Fruit fly (Drosophila melanogaster) whole organism, embryonic: ENCODE data around the gene CG33654.

Experiments used
- ATbp ChIP-seq: fragments of 200-800 bp; sonication (Bioruptor generic); optimal IDR thresholded peaks from 2 replicates; lab custom pipeline; 2017; ENCODE audit warnings: missing biosample characterization, mild to moderate bottlenecking, missing genetic modification characterization, missing genetic modification reagents
- CG10462 ChIP-seq: fragments of 200-800 bp; sonication (Bioruptor generic); optimal IDR thresholded peaks from 2 replicates; lab custom pipeline; 2016; ENCODE audit warnings: missing biosample characterization, missing genetic modification characterization
- CG11085 ChIP-seq: fragments of 200-800 bp; sonication (Bioruptor generic); IDR thresholded peaks from 2 replicates; pipeline ENCODE4 v1.3.6; 2022; ENCODE audit warnings: missing biosample characterization, missing genetic modification characterization
- CG11560 ChIP-seq: fragments of 200-800 bp; sonication (Bioruptor generic); IDR thresholded peaks from 3 replicates; pipeline ENCODE4 v1.3.6; 2022; ENCODE audit warnings: missing biosample characterization, missing genetic modification characterization
- CG12391 ChIP-seq: fragments of 200-800 bp; sonication (Bioruptor generic); optimal IDR thresholded peaks from 3 replicates; lab custom pipeline; 2018; ENCODE audit warnings: missing biosample characterization, mild to moderate bottlenecking, missing genetic modification characterization, moderate library complexity
- CG13287 ChIP-seq: fragments of 200-800 bp; sonication (Bioruptor generic); IDR thresholded peaks from 2 replicates; pipeline ENCODE4 v1.3.6; 2022; ENCODE audit warnings: missing biosample characterization, missing genetic modification characterization; ENCODE audit not compliant: partially characterized antibody
- CG13424 ChIP-seq: fragments of 200-800 bp; sonication (Bioruptor generic); optimal IDR thresholded peaks from 2 replicates; lab custom pipeline; 2019; ENCODE audit warnings: missing biosample characterization, mild to moderate bottlenecking, missing genetic modification characterization, moderate library complexity
- CG15514 ChIP-seq: fragments of 200-800 bp; sonication (Bioruptor generic); optimal IDR thresholded peaks from 3 replicates; lab custom pipeline; 2017; ENCODE audit warnings: missing biosample characterization, missing genetic modification characterization, mild to moderate bottlenecking, moderate library complexity, missing genetic modification reagents
- CG15696 ChIP-seq: fragments of 200-800 bp; sonication (Bioruptor generic); optimal IDR thresholded peaks from 2 replicates; lab custom pipeline; 2019; ENCODE audit warnings: missing biosample characterization, mild to moderate bottlenecking, missing genetic modification characterization, moderate library complexity
- CG17359 ChIP-seq: fragments of 200-800 bp; sonication (Bioruptor generic); optimal IDR thresholded peaks from 3 replicates; lab custom pipeline; 2018; ENCODE audit warnings: missing biosample characterization, mild to moderate bottlenecking, missing genetic modification characterization, moderate library complexity
- CG17612 ChIP-seq: fragments of 200-800 bp; sonication (Bioruptor generic); IDR thresholded peaks from 2 replicates; pipeline ENCODE4 v1.3.6; 2022; ENCODE audit warnings: missing biosample characterization, missing genetic modification characterization
- CG18011 ChIP-seq: fragments of 200-800 bp; sonication (Bioruptor generic); optimal IDR thresholded peaks from 2 replicates; lab custom pipeline; 2017; ENCODE audit warnings: missing biosample characterization, missing genetic modification characterization, mild to moderate bottlenecking, moderate library complexity, missing genotype
- CG18599 ChIP-seq: fragments of 200-800 bp; sonication (Bioruptor generic); optimal IDR thresholded peaks from 3 replicates; lab custom pipeline; 2017; ENCODE audit warnings: missing biosample characterization, missing genetic modification characterization, mild to moderate bottlenecking, moderate library complexity, missing genetic modification reagents
- CG18619 ChIP-seq: fragments of 200-800 bp; sonication (Bioruptor generic); optimal IDR thresholded peaks from 3 replicates; lab custom pipeline; 2017; ENCODE audit warnings: missing biosample characterization, mild to moderate bottlenecking, missing genetic modification characterization
- CG2129 ChIP-seq: fragments of 200-800 bp; sonication (Bioruptor generic); IDR thresholded peaks from 2 replicates; pipeline ENCODE4 v1.3.6; 2022; ENCODE audit warnings: missing biosample characterization, missing genetic modification characterization; ENCODE audit not compliant: partially characterized antibody
- CG2199 ChIP-seq: fragments of 200-800 bp; sonication (Bioruptor generic); IDR thresholded peaks from 3 replicates; pipeline ENCODE4 v1.3.6; 2022; ENCODE audit warnings: missing biosample characterization, missing genetic modification characterization
- CG2875 ChIP-seq: fragments of 200-800 bp; sonication (Bioruptor generic); optimal IDR thresholded peaks from 2 replicates; lab custom pipeline; 2017; ENCODE audit warnings: missing biosample characterization, mild to moderate bottlenecking, missing genetic modification characterization, missing genetic modification reagents
- CG34224 ChIP-seq: fragments of 200-800 bp; sonication (Bioruptor generic); IDR thresholded peaks from 3 replicates; pipeline ENCODE4 v1.3.6; 2022; ENCODE audit warnings: missing biosample characterization, missing genetic modification characterization; ENCODE audit not compliant: partially characterized antibody
- CG4730 ChIP-seq: fragments of 200-800 bp; sonication (Bioruptor generic); IDR thresholded peaks from 2 replicates; pipeline ENCODE4 v1.3.6; 2022; ENCODE audit warnings: missing biosample characterization, missing genetic modification characterization
- CG5245 ChIP-seq: fragments of 200-800 bp; sonication (Bioruptor generic); optimal IDR thresholded peaks from 3 replicates; lab custom pipeline; 2016; ENCODE audit warnings: missing biosample characterization, missing genetic modification characterization
- CG8388 ChIP-seq: fragments of 200-800 bp; sonication (Bioruptor generic); optimal IDR thresholded peaks from 2 replicates; lab custom pipeline; 2019; ENCODE audit warnings: missing biosample characterization, mild to moderate bottlenecking, missing genetic modification characterization, moderate library complexity
- CG8478 ChIP-seq: fragments of >200 bp; optimal IDR thresholded peaks from 2 replicates; lab custom pipeline; 2018
- CG9817 ChIP-seq: fragments of 200-800 bp; sonication (Bioruptor generic); optimal IDR thresholded peaks from 2 replicates; lab custom pipeline; 2018; ENCODE audit warnings: missing biosample characterization, mild to moderate bottlenecking, missing genetic modification characterization, moderate library complexity
- Dip2 ChIP-seq: fragments of 200-800 bp; sonication (Bioruptor generic); IDR thresholded peaks from 2 replicates; pipeline ENCODE4 v1.3.6; 2022; ENCODE audit warnings: missing biosample characterization, missing genetic modification characterization
- Doc2 ChIP-seq: fragments of 200-800 bp; sonication (Bioruptor generic); IDR thresholded peaks from 2 replicates; pipeline ENCODE4 v1.3.6; 2022; ENCODE audit warnings: missing biosample characterization, missing genetic modification characterization
- Gsc ChIP-seq: fragments of 200-800 bp; sonication (Bioruptor generic); IDR thresholded peaks from 2 replicates; pipeline ENCODE4 v1.3.6; 2022; ENCODE audit warnings: missing biosample characterization, missing genetic modification characterization
- HLH3B ChIP-seq: fragments of 200-800 bp; sonication (Bioruptor generic); IDR thresholded peaks from 2 replicates; pipeline ENCODE4 v1.3.6; 2022; ENCODE audit warnings: missing biosample characterization, missing genetic modification characterization
- Hr3 ChIP-seq: fragments of 200-800 bp; sonication (Bioruptor generic); optimal IDR thresholded peaks from 3 replicates; lab custom pipeline; 2016; ENCODE audit warnings: missing biosample characterization, missing genetic modification characterization
- Hsf ChIP-seq: fragments of 200-800 bp; sonication (Bioruptor generic); optimal IDR thresholded peaks from 3 replicates; lab custom pipeline; 2016; ENCODE audit warnings: missing biosample characterization, missing genetic modification characterization
- Mad ChIP-seq: fragments of 200-800 bp; sonication (Bioruptor generic); optimal IDR thresholded peaks from 2 replicates; lab custom pipeline; 2016; ENCODE audit warnings: missing biosample characterization, missing genetic modification characterization
- Ravus ChIP-seq: fragments of 200-800 bp; sonication (Bioruptor generic); IDR thresholded peaks from 2 replicates; pipeline ENCODE4 v1.3.6; 2022; ENCODE audit warnings: missing biosample characterization, missing genetic modification characterization
- Sox100B ChIP-seq: fragments of 200-800 bp; sonication (Bioruptor generic); optimal IDR thresholded peaks from 3 replicates; lab custom pipeline; 2018; ENCODE audit warnings: missing biosample characterization, mild to moderate bottlenecking, missing genetic modification characterization
- Spps ChIP-seq: fragments of 200-800 bp; sonication (Bioruptor generic); optimal IDR thresholded peaks from 2 replicates; lab custom pipeline; 2018; ENCODE audit warnings: missing biosample characterization, mild to moderate bottlenecking, missing genetic modification characterization
- YL-1 ChIP-seq: fragments of 200-800 bp; sonication (Bioruptor generic); optimal IDR thresholded peaks from 3 replicates; lab custom pipeline; 2017; ENCODE audit warnings: missing biosample characterization, mild to moderate bottlenecking, missing genetic modification characterization
- amos ChIP-seq: fragments of 200-800 bp; sonication (Bioruptor generic); IDR thresholded peaks from 2 replicates; pipeline ENCODE4 v1.3.6; 2022; ENCODE audit warnings: missing biosample characterization, missing genetic modification characterization; ENCODE audit not compliant: partially characterized antibody
- ase ChIP-seq: fragments of 200-800 bp; sonication (Bioruptor generic); IDR thresholded peaks from 3 replicates; pipeline ENCODE4 v1.3.6; 2022; ENCODE audit warnings: missing biosample characterization, missing genetic modification characterization
- dpn ChIP-seq, 2 experiments: fragments of 200-800 bp; sonication (Bioruptor generic); optimal IDR thresholded peaks; 3 replicates each; lab custom pipeline; 2016; ENCODE audit warnings: missing biosample characterization in 2 of 2, missing genetic modification characterization in 2 of 2
- ems ChIP-seq: fragments of 200-800 bp; sonication (Bioruptor generic); optimal IDR thresholded peaks from 3 replicates; lab custom pipeline; 2016; ENCODE audit warnings: missing biosample characterization, missing genetic modification characterization
- en ChIP-seq: fragments of 200-800 bp; sonication (Bioruptor generic); optimal IDR thresholded peaks from 2 replicates; lab custom pipeline; 2016; ENCODE audit warnings: missing biosample characterization, missing genetic modification characterization
- exex ChIP-seq: fragments of 200-800 bp; sonication (Bioruptor generic); optimal IDR thresholded peaks from 4 replicates; lab custom pipeline; 2018; ENCODE audit warnings: missing biosample characterization, mild to moderate bottlenecking, missing genetic modification characterization, moderate library complexity
- grn ChIP-seq: fragments of 200-800 bp; sonication (Bioruptor generic); optimal IDR thresholded peaks from 3 replicates; lab custom pipeline; 2017; ENCODE audit warnings: missing biosample characterization, missing genetic modification characterization
- mam ChIP-seq: fragments of 200-800 bp; sonication (Bioruptor generic); optimal IDR thresholded peaks from 3 replicates; lab custom pipeline; 2016; ENCODE audit warnings: missing biosample characterization, missing genetic modification characterization
- pfk ChIP-seq: fragments of 200-800 bp; sonication (Bioruptor generic); optimal IDR thresholded peaks from 2 replicates; lab custom pipeline; 2018; ENCODE audit warnings: missing biosample characterization, mild to moderate bottlenecking, missing genetic modification characterization, moderate library complexity
- pita ChIP-seq: fragments of 200-800 bp; sonication (Bioruptor generic); optimal IDR thresholded peaks from 2 replicates; lab custom pipeline; 2017; ENCODE audit warnings: missing biosample characterization, mild to moderate bottlenecking, missing genetic modification characterization
- sens ChIP-seq: fragments of 200-800 bp; sonication (Bioruptor generic); peaks from one replicate; lab custom pipeline; 2016; ENCODE audit warnings: missing biosample characterization, missing genetic modification characterization
- tap ChIP-seq: fragments of 200-800 bp; optimal IDR thresholded peaks from 3 replicates; lab custom pipeline; 2019; ENCODE audit warnings: missing biosample characterization, mild to moderate bottlenecking, missing genetic modification characterization, moderate library complexity
- tio ChIP-seq: fragments of 200-800 bp; sonication (Bioruptor generic); optimal IDR thresholded peaks from 2 replicates; lab custom pipeline; 2017; ENCODE audit warnings: missing biosample characterization, missing genetic modification characterization, inconsistent platforms
- vfl ChIP-seq: fragments of 200-800 bp; sonication (Bioruptor generic); optimal IDR thresholded peaks from 2 replicates; lab custom pipeline; 2016; ENCODE audit warnings: missing biosample characterization, missing genetic modification characterization
- wek ChIP-seq: fragments of 200-800 bp; sonication (Bioruptor generic); optimal IDR thresholded peaks from 3 replicates; lab custom pipeline; 2018; ENCODE audit warnings: missing biosample characterization, mild to moderate bottlenecking, missing genetic modification characterization, moderate library complexity
- zen2 ChIP-seq: fragments of 200-800 bp; sonication (Bioruptor generic); IDR thresholded peaks from 3 replicates; pipeline ENCODE4 v1.3.6; 2022; ENCODE audit warnings: missing biosample characterization, missing genetic modification characterization; ENCODE audit not compliant: partially characterized antibody

The CG33654 gene

dm6 chr3R:9550265-9551012 lies 32.6 kb downstream of the CG33654 start (continued):
- TF ChIP-seq pita (GFP tag; lab: Kevin White, UChicago) = no peak
- no peak for TF ChIP-seq CG18599 (GFP tag; lab: Kevin White, UChicago)
- no peak for TF ChIP-seq CG8388 (GFP tag; lab: Kevin White, UChicago)
- TF ChIP-seq Sox100B (GFP tag; lab: Kevin White, UChicago) = peak; percentile 13
- no peak for TF ChIP-seq CG11085 (GFP tag; lab: Robert Waterston, UW)
- no peak for TF ChIP-seq ase
- no peak for TF ChIP-seq Mad (GFP tag; lab: Kevin White, UChicago)
- no peak for TF ChIP-seq mam (GFP tag; lab: Kevin White, UChicago)
- no peak for TF ChIP-seq Ravus (GFP tag; lab: Robert Waterston, UW)
- TF ChIP-seq CG34224 (GFP tag; lab: Robert Waterston, UW) = no peak
- TF ChIP-seq pfk (GFP tag; lab: Kevin White, UChicago) = no peak
- no peak for TF ChIP-seq Gsc (GFP tag; lab: Robert Waterston, UW)
- TF ChIP-seq CG13287 (GFP tag; lab: Robert Waterston, UW) = no peak
- TF ChIP-seq Dip2 (GFP tag; lab: Robert Waterston, UW) = no peak
- no peak for TF ChIP-seq CG10462
- peak; percentile 17 for TF ChIP-seq CG17359 (tag; lab: Kevin White, UChicago)
- TF ChIP-seq CG17612 (GFP tag; lab: Robert Waterston, UW) = no peak
- TF ChIP-seq ATbp (GFP tag; lab: Kevin White, UChicago) = peak; percentile 27
- TF ChIP-seq CG18619 (GFP tag; lab: Kevin White, UChicago) = no peak
- TF ChIP-seq amos (GFP tag; lab: Robert Waterston, UW) = no peak
- no peak for TF ChIP-seq zen2 (GFP tag; lab: Robert Waterston, UW)
- TF ChIP-seq ems (GFP tag; lab: Kevin White, UChicago) = no peak
- TF ChIP-seq grn (GFP tag; lab: Kevin White, UChicago) = peak; percentile 50
- peak; percentile 39 for TF ChIP-seq exex (tag; lab: Kevin White, UChicago)
- TF ChIP-seq wek (GFP tag; lab: Kevin White, UChicago) = no peak
- TF ChIP-seq sens (GFP tag; lab: Kevin White, UChicago) = no peak
- no peak for TF ChIP-seq CG2129 (GFP tag; lab: Robert Waterston, UW)
- no peak for TF ChIP-seq Hsf
- TF ChIP-seq CG9817 = no peak
- peak; percentile 31 for TF ChIP-seq CG13424 (tag; lab: Kevin White, UChicago)
- TF ChIP-seq CG8478 = no peak
- TF ChIP-seq CG2199 (GFP tag; lab: Robert Waterston, UW) = no peak
- TF ChIP-seq CG5245 (GFP tag; lab: Kevin White, UChicago) = no peak
- no peak for TF ChIP-seq vfl
- TF ChIP-seq CG2875 (GFP tag; lab: Kevin White, UChicago) = peak; percentile 12
- TF ChIP-seq CG15514 (GFP tag; lab: Kevin White, UChicago) = no peak
- peak; percentile 1 for TF ChIP-seq tap (tag; lab: Kevin White, UChicago)
- peak; percentile 22 for TF ChIP-seq CG15696 (tag; lab: Kevin White, UChicago)
- no peak for TF ChIP-seq YL-1 (GFP tag; lab: Kevin White, UChicago)
- TF ChIP-seq Hr3 (GFP tag; lab: Kevin White, UChicago) = no peak
- no peak for TF ChIP-seq Spps
- TF ChIP-seq Doc2 = no peak
- no peak for TF ChIP-seq dpn (GFP tag; optimal IDR thresholded peaks at IDR 0.05; lab: Kevin White, UChicago)
- TF ChIP-seq en = no peak
- no peak for TF ChIP-seq tio (GFP tag; lab: Kevin White, UChicago)
- TF ChIP-seq CG12391 (tag; lab: Kevin White, UChicago) = peak; percentile 8
- TF ChIP-seq HLH3B (GFP tag; lab: Robert Waterston, UW) = no peak
- no peak for TF ChIP-seq CG4730 (GFP tag; lab: Robert Waterston, UW)
- no peak for TF ChIP-seq CG18011 (GFP tag; lab: Kevin White, UChicago)
- TF ChIP-seq CG11560 = no peak
